Worm (Caenorhabditis elegans) whole organism, mixed stage, embryonic: ENCODE measurements around the gene C24H10.3.

Source experiments
- bed-3 ChIP-seq: fragments of 200-800 bp; sonication (Bioruptor generic); optimal IDR thresholded peaks from 3 replicates; lab custom pipeline; 2018; ENCODE audit warnings: mild to moderate bottlenecking, missing genetic modification characterization, moderate library complexity, missing compliant biosample characterization
- ceh-39 ChIP-seq: fragments of 150-350 bp; optimal IDR thresholded peaks from 2 replicates; lab custom pipeline; 2014; ENCODE audit warnings: missing biosample characterization, missing genetic modification characterization
- ceh-43 ChIP-seq: fragments of 200-800 bp; sonication (Bioruptor generic); optimal IDR thresholded peaks from 2 replicates; lab custom pipeline; 2018; ENCODE audit warnings: mild to moderate bottlenecking, missing genetic modification characterization, moderate library complexity, missing compliant biosample characterization
- ceh-83 ChIP-seq: fragments of 200-800 bp; sonication (Bioruptor generic); optimal IDR thresholded peaks from 2 replicates; lab custom pipeline; 2018; ENCODE audit warnings: mild to moderate bottlenecking, missing genetic modification characterization, missing compliant biosample characterization
- cnd-1 ChIP-seq: fragments of 200-800 bp; sonication (Bioruptor generic); optimal IDR thresholded peaks from 2 replicates; lab custom pipeline; 2018; ENCODE audit warnings: mild to moderate bottlenecking, missing genetic modification characterization, missing compliant biosample characterization
- elt-1 ChIP-seq: sonication (generic microtip); optimal IDR thresholded peaks from 2 replicates; lab custom pipeline; 2017; ENCODE audit warnings: missing genetic modification characterization, mild to moderate bottlenecking, missing compliant biosample characterization, antibody characterized with exemption, moderate library complexity, borderline replicate concordance; ENCODE audit not compliant: insufficient read depth
- elt-3 ChIP-seq: fragments of 150-350 bp; optimal IDR thresholded peaks from 2 replicates; lab custom pipeline; 2014; ENCODE audit warnings: missing biosample characterization, missing genetic modification characterization
- flh-1 ChIP-seq: fragments of 200-800 bp; sonication (Bioruptor generic); optimal IDR thresholded peaks from 2 replicates; lab custom pipeline; 2018; ENCODE audit warnings: mild to moderate bottlenecking, missing genetic modification characterization, moderate library complexity, missing compliant biosample characterization
- ham-2 ChIP-seq: fragments of 200-800 bp; sonication (Bioruptor generic); optimal IDR thresholded peaks from 2 replicates; lab custom pipeline; 2018; ENCODE audit warnings: mild to moderate bottlenecking, missing genetic modification characterization, missing compliant biosample characterization
- hlh-1 ChIP-seq: fragments of 150-350 bp; optimal IDR thresholded peaks from 2 replicates; lab custom pipeline; 2014; ENCODE audit warnings: missing biosample characterization, missing genetic modification reagents, missing genetic modification characterization
- lin-13 ChIP-seq: fragments of 150-350 bp; optimal IDR thresholded peaks from 2 replicates; lab custom pipeline; 2014; ENCODE audit warnings: missing biosample characterization, missing genetic modification characterization
- lin-32 ChIP-seq: fragments of 200-800 bp; sonication (Bioruptor generic); optimal IDR thresholded peaks from 2 replicates; lab custom pipeline; 2018; ENCODE audit warnings: mild to moderate bottlenecking, missing genetic modification characterization, missing compliant biosample characterization
- lsy-2 ChIP-seq: fragments of 150-350 bp; optimal IDR thresholded peaks from 2 replicates; lab custom pipeline; 2014; ENCODE audit warnings: missing biosample characterization, missing genetic modification characterization
- mab-5 ChIP-seq: fragments of 150-350 bp; optimal IDR thresholded peaks from 2 replicates; lab custom pipeline; 2014; ENCODE audit warnings: missing biosample characterization, missing genetic modification characterization
- mep-1 ChIP-seq: fragments of 150-350 bp; optimal IDR thresholded peaks from 2 replicates; lab custom pipeline; 2017; ENCODE audit warnings: missing biosample characterization, missing genetic modification reagents, missing genetic modification characterization, inconsistent platforms
- mls-2 ChIP-seq: sonication (generic microtip); optimal IDR thresholded peaks from 2 replicates; lab custom pipeline; 2016; ENCODE audit warnings: mild to moderate bottlenecking, missing genetic modification characterization, moderate library complexity, missing compliant biosample characterization
- nhr-12 ChIP-seq: fragments of 150-350 bp; optimal IDR thresholded peaks from 2 replicates; lab custom pipeline; 2014; ENCODE audit warnings: missing biosample characterization, missing genetic modification characterization
- nhr-2 ChIP-seq: fragments of 150-350 bp; optimal IDR thresholded peaks from 2 replicates; lab custom pipeline; 2014; ENCODE audit warnings: missing biosample characterization, missing genetic modification characterization
- nhr-237 ChIP-seq: fragments of 150-350 bp; optimal IDR thresholded peaks from 2 replicates; lab custom pipeline; 2014; ENCODE audit warnings: missing biosample characterization, missing genetic modification characterization
- pha-4 ChIP-seq: fragments of 150-350 bp; optimal IDR thresholded peaks from 2 replicates; lab custom pipeline; 2018; ENCODE audit warnings: missing biosample characterization, missing genetic modification reagents, missing genetic modification characterization
- sem-2 ChIP-seq: fragments of 200-800 bp; sonication (Bioruptor generic); optimal IDR thresholded peaks from 2 replicates; lab custom pipeline; 2018; ENCODE audit warnings: mild to moderate bottlenecking, missing genetic modification characterization, missing compliant biosample characterization
- sptf-1 ChIP-seq: sonication (generic microtip); optimal IDR thresholded peaks from 2 replicates; lab custom pipeline; 2017; ENCODE audit warnings: mild to moderate bottlenecking, missing genetic modification characterization, moderate library complexity, missing compliant biosample characterization
- tbx-8 ChIP-seq: fragments of 200-800 bp; sonication (Bioruptor generic); optimal IDR thresholded peaks from 2 replicates; lab custom pipeline; 2018; ENCODE audit warnings: mild to moderate bottlenecking, missing genetic modification characterization, moderate library complexity, missing compliant biosample characterization
- unc-39 ChIP-seq: fragments of 150-350 bp; optimal IDR thresholded peaks from 2 replicates; lab custom pipeline; 2014; ENCODE audit warnings: missing biosample characterization, missing genetic modification characterization
- unc-62 ChIP-seq: fragments of 150-350 bp; optimal IDR thresholded peaks from 2 replicates; lab custom pipeline; 2014; ENCODE audit warnings: missing biosample characterization, missing genetic modification reagents, missing genetic modification characterization

Gene C24H10.3

DNA sequence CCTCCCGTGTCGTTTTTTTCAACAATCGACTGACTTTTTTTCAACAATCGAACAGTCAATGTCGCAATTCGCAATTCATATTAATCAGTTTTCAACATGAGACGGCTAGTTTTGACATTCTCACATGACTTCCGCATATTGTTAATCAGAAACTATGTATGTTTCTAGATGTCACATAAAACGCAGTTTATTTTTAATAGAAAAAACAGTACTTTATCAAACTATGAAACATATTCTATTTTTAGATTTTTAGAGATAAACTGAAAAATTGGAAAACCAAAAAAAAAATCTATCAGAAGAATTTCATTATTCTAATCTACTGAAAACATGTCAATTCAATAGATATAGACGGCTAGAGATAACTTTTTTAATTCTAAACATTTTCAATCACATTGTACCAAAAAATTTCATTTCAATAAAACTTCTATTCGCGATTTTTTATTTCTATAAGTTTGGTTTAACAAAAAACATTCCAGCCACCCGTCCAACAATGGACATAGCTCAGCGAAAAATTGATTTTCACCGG lies 26.6 kb downstream of the C24H10.3 start, which contains the start of gene pnk-4:
Gene pnk-4, plus strand, starts transcription at position 476 of the 526 bp plus-strand sequence.
- TF ChIP-seq mls-2 (tag; lab: Kevin White, UChicago) = no peak
- no peak for TF ChIP-seq ceh-83 (GFP tag; lab: Kevin White, UChicago)
- no peak for TF ChIP-seq nhr-237
- no peak for TF ChIP-seq nhr-12 (tag; lab: Kevin White, UChicago)
- TF ChIP-seq ham-2 (GFP tag; lab: Kevin White, UChicago) = no peak
- TF ChIP-seq lin-13 (tag; lab: Kevin White, UChicago) = no peak
- no peak for TF ChIP-seq hlh-1 (tag; lab: Kevin White, UChicago)
- no peak for TF ChIP-seq sem-2
- TF ChIP-seq unc-62 (GFP tag; lab: Kevin White, UChicago) = no peak

DNA sequence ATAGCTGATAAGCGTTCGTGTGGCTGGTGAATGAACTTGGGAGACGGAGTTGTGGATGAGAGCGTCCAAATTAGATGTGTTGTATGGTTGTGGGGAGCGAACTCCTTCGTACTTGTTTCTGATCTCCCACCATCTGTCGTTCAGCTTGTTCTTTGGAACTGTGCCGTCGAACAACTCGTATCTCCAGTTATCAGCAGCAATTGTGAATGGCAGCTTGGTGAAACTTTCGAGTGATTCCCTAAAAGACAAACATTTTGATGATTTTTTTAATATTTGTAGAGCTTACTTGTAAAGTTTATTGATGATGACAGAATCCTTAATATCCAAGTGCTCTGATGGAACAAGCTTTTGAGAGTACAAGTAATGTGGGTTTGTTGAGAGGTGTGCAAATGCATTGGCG lies 33.1 kb downstream of the C24H10.3 start:
- TF ChIP-seq tbx-8 (GFP tag; lab: Kevin White, UChicago) (no peak), cnd-1 (tag; lab: Kevin White, UChicago) (no peak), lsy-2 (tag; lab: Kevin White, UChicago) (no peak), ceh-39 (tag; lab: Kevin White, UChicago) (no peak)

ce11 chrX:5096967-5097366 lies 36.1 kb downstream of the C24H10.3 start, which contains the start of gene acn-1:
acn-1 (minus strand) TSS chrX:5097067.
- TF ChIP-seq elt-3 (tag; lab: Kevin White, UChicago) = no peak
- TF ChIP-seq, all 35 proteins: peak for 0

DNA sequence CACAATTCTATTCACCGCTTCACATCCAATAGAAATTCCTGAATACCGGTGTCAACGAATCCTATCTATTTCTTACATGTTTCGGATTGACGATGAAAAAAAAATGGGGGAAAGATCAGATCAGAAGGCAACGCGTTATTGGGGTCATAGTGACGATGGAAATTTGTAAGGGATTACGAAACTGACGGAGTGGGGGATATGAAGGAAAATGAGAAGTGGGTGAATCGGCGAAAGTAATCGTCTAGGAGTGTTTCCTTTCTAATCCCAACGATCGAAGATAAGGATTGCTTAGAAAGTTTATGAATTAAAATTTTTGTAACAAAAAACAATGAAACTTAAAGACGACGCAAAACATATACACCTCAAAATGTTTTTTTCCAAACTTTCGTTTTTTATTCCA lies 38.1 kb downstream of the C24H10.3 start:
- TF ChIP-seq nhr-12 (tag; lab: Kevin White, UChicago) (no peak), nhr-2 (tag; lab: Kevin White, UChicago) (no peak), sem-2 (no peak), elt-1 (peak; percentile 21), lin-32 (no peak)

DNA sequence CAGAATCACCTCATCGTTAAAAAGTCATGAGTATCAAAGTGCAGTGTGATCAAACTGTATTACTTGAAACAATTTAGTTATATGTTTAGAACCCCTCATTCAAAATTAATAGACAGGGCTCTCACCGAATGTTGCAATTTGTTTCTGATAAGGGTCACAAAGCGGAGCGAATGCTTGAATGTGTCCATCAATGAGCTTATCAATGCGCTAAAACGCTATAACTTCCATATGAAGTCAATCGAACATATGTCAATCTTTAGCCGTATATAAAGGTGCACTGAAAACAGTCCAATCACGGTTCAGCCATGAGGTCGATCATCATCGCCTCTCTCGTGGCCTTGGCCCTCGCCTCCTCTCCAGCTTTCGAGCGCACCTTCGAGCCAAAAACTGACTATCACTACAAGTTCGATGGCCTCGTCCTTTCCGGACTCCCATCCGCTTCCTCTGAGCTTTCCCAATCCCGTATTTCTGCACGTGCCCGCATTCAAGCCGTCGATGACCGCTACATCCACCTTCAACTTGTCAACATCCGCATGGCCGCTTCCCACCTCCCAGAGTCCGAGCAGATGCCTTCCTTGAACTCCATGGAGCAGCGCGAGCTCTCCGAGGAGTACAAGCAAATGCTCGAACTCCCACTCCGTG lies 40.0 kb downstream of the C24H10.3 start, which contains the start of gene vit-2:
Gene vit-2, plus strand, starts transcription at position 305 of the 642 bp plus-strand sequence.
- no peak for TF ChIP-seq lin-13 (tag; lab: Kevin White, UChicago)
- no peak for TF ChIP-seq sem-2

- TF ChIP-seq nhr-2 (tag; lab: Kevin White, UChicago) = no peak
- no peak for TF ChIP-seq elt-3 (tag; lab: Kevin White, UChicago)
- TF ChIP-seq ham-2 (GFP tag; lab: Kevin White, UChicago) = no peak
- TF ChIP-seq flh-1 (GFP tag; lab: Kevin White, UChicago) = no peak
- TF ChIP-seq lsy-2 (tag; lab: Kevin White, UChicago) = no peak
- TF ChIP-seq pha-4 (tag; lab: Kevin White, UChicago) = no peak
- TF ChIP-seq hlh-1 (tag; lab: Kevin White, UChicago) = no peak
- TF ChIP-seq sptf-1 (tag; lab: Kevin White, UChicago) = no peak
- TF ChIP-seq elt-1 = no peak
- no peak for TF ChIP-seq ceh-43
- TF ChIP-seq, all 35 proteins: peak for 0
Measured at ce11 chrX:5102338-5102737, 41.5 kb downstream of the C24H10.3 start.

DNA sequence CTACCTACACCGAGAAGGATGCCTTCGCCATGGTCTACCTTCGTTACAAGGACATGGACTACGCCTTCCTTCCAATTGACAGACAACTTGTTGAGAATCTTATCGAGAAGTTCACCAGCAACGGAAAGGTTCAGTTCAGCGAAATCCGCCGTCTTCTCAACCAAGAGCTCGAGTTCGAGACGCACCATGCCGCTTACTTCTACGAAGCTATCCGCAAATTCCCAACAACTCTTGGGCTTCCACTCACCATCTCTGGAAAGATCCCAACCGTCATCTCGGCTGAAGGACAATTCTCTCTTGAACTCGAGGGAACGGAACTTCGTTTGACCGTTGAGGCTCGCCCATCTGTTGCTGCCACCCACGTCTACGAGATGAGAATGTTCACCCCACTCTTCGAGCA lies 42.6 kb downstream of the C24H10.3 start:
- no peak for TF ChIP-seq sem-2
- TF ChIP-seq mls-2 (tag; lab: Kevin White, UChicago) = no peak
- no peak for TF ChIP-seq nhr-12 (tag; lab: Kevin White, UChicago)
- no peak for TF ChIP-seq cnd-1 (tag; lab: Kevin White, UChicago)
- no peak for TF ChIP-seq mab-5
- TF ChIP-seq bed-3 = no peak
- TF ChIP-seq nhr-2 (tag; lab: Kevin White, UChicago) = no peak
- no peak for TF ChIP-seq ham-2 (GFP tag; lab: Kevin White, UChicago)
- TF ChIP-seq unc-39 = no peak
- TF ChIP-seq mep-1 = no peak
- no peak for TF ChIP-seq tbx-8 (GFP tag; lab: Kevin White, UChicago)
